Worm (Caenorhabditis elegans) whole organism, late embryonic: ENCODE measurements around the gene sma-5.
A peak's percentile ranks its signal among the peaks of the same experiment; 100 is the strongest.

Source experiments
- ama-1 ChIP-seq: fragments of 150-350 bp; optimal IDR thresholded peaks from 2 replicates; lab custom pipeline; 2014
- ceh-30 ChIP-seq: fragments of 150-350 bp; optimal IDR thresholded peaks from 2 replicates; lab custom pipeline; 2014; ENCODE audit warnings: missing biosample characterization, missing genetic modification characterization
- dmd-4 ChIP-seq: sonication (generic microtip); optimal IDR thresholded peaks from 2 replicates; lab custom pipeline; 2016; ENCODE audit warnings: borderline replicate concordance, missing genetic modification characterization, missing compliant biosample characterization
- elt-2 ChIP-seq: sonication (generic microtip); optimal IDR thresholded peaks from 2 replicates; lab custom pipeline; 2016; ENCODE audit warnings: missing genetic modification reagents, missing genetic modification characterization, missing compliant biosample characterization
- ets-4 ChIP-seq: sonication (generic microtip); optimal IDR thresholded peaks from 2 replicates; lab custom pipeline; 2016; ENCODE audit warnings: missing genetic modification characterization, missing compliant biosample characterization
- fkh-10 ChIP-seq: fragments of 150-350 bp; optimal IDR thresholded peaks from 2 replicates; lab custom pipeline; 2014; ENCODE audit warnings: missing biosample characterization, missing genetic modification reagents, missing genetic modification characterization
- lim-6 ChIP-seq: sonication (generic microtip); optimal IDR thresholded peaks from 2 replicates; lab custom pipeline; 2016; ENCODE audit warnings: missing genetic modification characterization, missing compliant biosample characterization
- nfya-1 ChIP-seq: sonication (generic microtip); optimal IDR thresholded peaks from 2 replicates; lab custom pipeline; 2017; ENCODE audit warnings: missing genetic modification characterization, mild to moderate bottlenecking, missing compliant biosample characterization, antibody characterized with exemption, moderate library complexity
- nhr-11 ChIP-seq: fragments of 150-350 bp; optimal IDR thresholded peaks from 2 replicates; lab custom pipeline; 2014; ENCODE audit warnings: missing biosample characterization, missing genetic modification characterization
- pros-1 ChIP-seq: fragments of 150-350 bp; optimal IDR thresholded peaks from 2 replicates; lab custom pipeline; 2014; ENCODE audit warnings: missing biosample characterization, missing genetic modification reagents, missing genetic modification characterization
- unc-55 ChIP-seq: sonication (generic microtip); optimal IDR thresholded peaks from 2 replicates; lab custom pipeline; 2017; ENCODE audit warnings: missing biosample characterization, missing genetic modification reagents, missing genetic modification characterization

DNA sequence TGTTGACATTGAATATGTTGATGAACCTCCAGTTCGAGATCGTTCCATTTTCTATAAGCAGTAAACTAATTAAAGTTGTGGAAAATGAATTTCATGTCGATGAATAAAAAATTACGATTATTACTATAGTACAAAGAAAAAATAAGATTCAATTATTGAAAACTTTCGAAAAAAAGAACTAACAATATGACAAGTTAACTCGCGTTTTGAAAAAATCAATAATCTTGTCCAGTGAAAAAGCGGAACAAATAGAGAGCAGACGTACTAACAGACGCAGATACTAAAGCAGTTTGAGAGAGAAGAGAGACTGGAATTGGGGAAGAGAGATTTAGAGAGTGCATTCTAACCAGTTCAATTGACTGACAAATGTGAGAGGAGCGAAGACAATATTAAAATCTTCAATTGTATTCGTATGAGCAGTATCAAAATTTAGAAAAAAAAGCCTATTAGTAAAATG lies 30.7 kb downstream of the sma-5 start, which contains the start of gene set-6:
- TF ChIP-seq elt-2 (tag; lab: Kevin White, UChicago) (no peak), nhr-11 (tag; lab: Kevin White, UChicago) (no peak), pros-1 (tag; lab: Kevin White, UChicago) (no peak), nfya-1 (peak; percentile 8), ceh-30 (no peak), dmd-4 (tag; lab: Kevin White, UChicago) (no peak), ets-4 (no peak), lim-6 (tag; lab: Kevin White, UChicago) (no peak), fkh-10 (no peak), ama-1 (lab: Kevin White, UChicago) (no peak), unc-55 (GFP tag; lab: Kevin White, UChicago) (no peak)
